Worm (Caenorhabditis elegans): ENCODE measurements around the gene C37C3.10.

Gene C37C3.10

ce11 chrV:7816486-7816885, 46.4 kb downstream of the C37C3.10 start:
- TF ChIP-seq elt-1 (tag; optimal IDR thresholded peaks at IDR 0.05) (peak; percentile 11), sea-2 (GFP tag; optimal IDR thresholded peaks at IDR 0.05) (no peak), nhr-25 (tag; optimal IDR thresholded peaks at IDR 0.05) (no peak), fkh-10 (GFP tag; optimal IDR thresholded peaks at IDR 0.05) (peak; percentile 24), aly-2 (tag; optimal IDR thresholded peaks at IDR 0.05) (no peak)

- TF ChIP-seq aly-2 (tag; optimal IDR thresholded peaks at IDR 0.05) = peak; percentile 73
- TF ChIP-seq ceh-9 (tag; optimal IDR thresholded peaks at IDR 0.05) = no peak
Measured at ce11 chrV:7814601-7815000, 48.3 kb downstream of the C37C3.10 start, which contains the start of gene ZK742.6. Gene ZK742.6 (minus strand): TSS chrV:7814942.

Data from whole organism, L3 larva.